Worm (Caenorhabditis elegans): Measurements from ENCODE around the gene pal-1.
"Not testable (repeated sequence)": the region's sequence is repeated elsewhere in the genome, so short reads cannot be mapped to it uniquely, and the experiment has no call there.

DNA sequence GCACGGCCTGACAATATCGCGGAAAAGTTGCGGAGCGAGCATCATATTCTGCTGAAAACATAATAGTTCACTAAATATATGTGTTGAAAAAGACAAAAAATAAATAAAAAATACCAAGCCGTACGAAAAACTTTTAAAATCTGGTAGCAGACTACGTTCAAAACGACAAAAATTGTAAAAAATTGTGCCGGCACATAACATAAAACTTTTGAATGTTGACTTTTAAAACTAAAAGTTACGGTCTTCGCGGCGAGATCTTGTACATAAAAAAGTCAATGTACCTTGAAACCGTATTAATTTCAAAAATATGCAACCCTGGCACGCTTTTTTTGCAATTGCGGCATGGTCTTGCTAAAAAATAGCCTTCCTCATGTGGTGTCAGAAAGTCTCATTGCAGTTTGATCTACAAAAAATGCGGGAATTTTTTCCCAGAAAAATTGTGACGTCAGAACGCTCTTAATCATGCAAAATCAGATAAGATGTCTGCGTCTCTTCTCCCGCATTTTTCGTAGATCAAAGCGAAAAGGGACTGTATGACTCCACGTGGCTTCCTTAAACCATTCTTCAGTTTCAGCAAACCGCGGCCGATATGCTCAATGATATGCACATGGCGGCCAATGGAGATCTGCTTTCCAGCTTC, 27.3 kb downstream of the pal-1 start, which contains the start of the genes gex-5 and C38D4.10:
- TF ChIP-seq cog-1 (tag; optimal IDR thresholded peaks at IDR 0.05); ztf-23 (GFP tag; IDR thresholded peaks at IDR 0.05); T22C8.4 (GFP tag; IDR thresholded peaks at IDR 0.05): not testable (repeated sequence)

Measured in whole organism, midembryonic.